Fruit fly (Drosophila melanogaster) whole organism, prepupa: ENCODE data around the gene beat-Vb.

ENCODE experiments used
- CG10631 ChIP-seq: fragments of 200-800 bp; sonication (Bioruptor generic); optimal IDR thresholded peaks from 2 replicates; lab custom pipeline; 2016; ENCODE audit warnings: missing biosample characterization, missing genetic modification characterization
- CG11902 ChIP-seq: fragments of 200-800 bp; sonication (Bioruptor generic); optimal IDR thresholded peaks from 3 replicates; lab custom pipeline; 2016; ENCODE audit warnings: missing biosample characterization, missing genetic modification characterization
- CG15336 ChIP-seq: fragments of 200-800 bp; sonication (Bioruptor generic); IDR thresholded peaks from 2 replicates; pipeline ENCODE4 v1.3.6; 2022; ENCODE audit warnings: missing biosample characterization, missing genetic modification characterization
- CG1621 ChIP-seq: fragments of 200-800 bp; sonication (Bioruptor generic); optimal IDR thresholded peaks from 3 replicates; lab custom pipeline; 2018; ENCODE audit warnings: missing biosample characterization, mild to moderate bottlenecking, missing genetic modification characterization
- CG3032 ChIP-seq: fragments of 200-800 bp; optimal IDR thresholded peaks from 2 replicates; lab custom pipeline; 2019; ENCODE audit warnings: missing biosample characterization, mild to moderate bottlenecking, missing genetic modification characterization, moderate library complexity
- CG32006 ChIP-seq: fragments of 200-800 bp; sonication (Bioruptor generic); optimal IDR thresholded peaks from 3 replicates; lab custom pipeline; 2017; ENCODE audit warnings: missing biosample characterization, mild to moderate bottlenecking, missing genetic modification characterization
- CG34406 ChIP-seq: fragments of 200-800 bp; sonication (Bioruptor generic); optimal IDR thresholded peaks from 3 replicates; lab custom pipeline; 2016; ENCODE audit warnings: missing biosample characterization, missing genetic modification characterization
- CG4318 ChIP-seq: fragments of 200-800 bp; sonication (Bioruptor generic); optimal IDR thresholded peaks from 3 replicates; lab custom pipeline; 2017; ENCODE audit warnings: missing biosample characterization, mild to moderate bottlenecking, missing genetic modification characterization
- CG6163 ChIP-seq: fragments of 200-800 bp; sonication (Bioruptor generic); IDR thresholded peaks from 3 replicates; pipeline ENCODE4 v1.3.6; 2022; ENCODE audit warnings: missing biosample characterization, missing genetic modification characterization
- CG6276 ChIP-seq: fragments of 200-800 bp; sonication (Bioruptor generic); optimal IDR thresholded peaks from 2 replicates; lab custom pipeline; 2017; ENCODE audit warnings: missing biosample characterization, mild to moderate bottlenecking, missing genetic modification characterization
- CG6854 ChIP-seq: fragments of 200-800 bp; sonication (Bioruptor generic); optimal IDR thresholded peaks from 2 replicates; lab custom pipeline; 2017; ENCODE audit warnings: missing biosample characterization, mild to moderate bottlenecking, missing genetic modification characterization
- CG8119 ChIP-seq: fragments of 200-800 bp; sonication (Bioruptor generic); IDR thresholded peaks from 3 replicates; pipeline ENCODE4 v1.3.6; 2022; ENCODE audit warnings: missing biosample characterization, missing genetic modification characterization
- CG8632 ChIP-seq: fragments of 200-800 bp; sonication (Bioruptor generic); optimal IDR thresholded peaks from 3 replicates; lab custom pipeline; 2016; ENCODE audit warnings: missing biosample characterization, missing genetic modification characterization
- CG9139 ChIP-seq: fragments of 200-800 bp; sonication (Bioruptor generic); optimal IDR thresholded peaks from 3 replicates; lab custom pipeline; 2017; ENCODE audit warnings: missing biosample characterization, mild to moderate bottlenecking, missing genetic modification characterization
- Eip78C ChIP-seq: fragments of 200-800 bp; sonication (Bioruptor generic); peaks from one replicate; lab custom pipeline; 2016; ENCODE audit warnings: missing biosample characterization, missing genetic modification characterization
- Eip93F ChIP-seq: fragments of 200-800 bp; sonication (Bioruptor generic); optimal IDR thresholded peaks from 2 replicates; lab custom pipeline; 2016; ENCODE audit warnings: missing biosample characterization, mild to moderate bottlenecking, missing genetic modification characterization
- Gug ChIP-seq: fragments of 200-800 bp; sonication (Bioruptor generic); IDR thresholded peaks from 2 replicates; pipeline ENCODE4 v1.3.6; 2022; ENCODE audit warnings: missing biosample characterization, missing genetic modification characterization
- Hr38 ChIP-seq: sonication (Bioruptor generic); optimal IDR thresholded peaks from 2 replicates; lab custom pipeline; 2016; ENCODE audit warnings: missing biosample characterization, missing genetic modification characterization
- Hr39 ChIP-seq: fragments of 200-800 bp; sonication (Bioruptor generic); optimal IDR thresholded peaks from 2 replicates; lab custom pipeline; 2016; ENCODE audit warnings: missing biosample characterization, missing genetic modification characterization
- Smox ChIP-seq: fragments of 200-800 bp; sonication (Bioruptor generic); optimal IDR thresholded peaks from 3 replicates; lab custom pipeline; 2016; ENCODE audit warnings: missing biosample characterization, missing genetic modification characterization
- Sox14 ChIP-seq: fragments of 200-800 bp; sonication (Bioruptor generic); optimal IDR thresholded peaks from 3 replicates; lab custom pipeline; 2016; ENCODE audit warnings: missing biosample characterization, missing genetic modification characterization
- achi ChIP-seq: fragments of 200-800 bp; sonication (Bioruptor generic); optimal IDR thresholded peaks from 3 replicates; lab custom pipeline; 2016; ENCODE audit warnings: missing biosample characterization, missing genetic modification characterization
- acj6 ChIP-seq: fragments of 200-800 bp; sonication (Bioruptor generic); optimal IDR thresholded peaks from 3 replicates; lab custom pipeline; 2016; ENCODE audit warnings: missing biosample characterization, missing genetic modification characterization
- dsx ChIP-seq: fragments of 200-800 bp; optimal IDR thresholded peaks from 3 replicates; lab custom pipeline; 2019; ENCODE audit warnings: missing biosample characterization, mild to moderate bottlenecking, missing genetic modification characterization, moderate library complexity; ENCODE audit not compliant: poor library complexity, severe bottlenecking
- eg ChIP-seq: fragments of 200-800 bp; sonication (Bioruptor generic); IDR thresholded peaks from 3 replicates; pipeline ENCODE4 v1.3.6; 2022; ENCODE audit warnings: missing biosample characterization, missing genetic modification characterization
- fd59A ChIP-seq: fragments of 200-800 bp; sonication (Bioruptor generic); optimal IDR thresholded peaks from 2 replicates; lab custom pipeline; 2017; ENCODE audit warnings: missing biosample characterization, mild to moderate bottlenecking, missing genetic modification characterization, missing genetic modification reagents
- fd85E ChIP-seq: fragments of 200-800 bp; sonication (Bioruptor generic); optimal IDR thresholded peaks from 3 replicates; lab custom pipeline; 2016; ENCODE audit warnings: missing biosample characterization, missing genetic modification characterization
- lz ChIP-seq: fragments of 200-800 bp; sonication (Bioruptor generic); optimal IDR thresholded peaks from 3 replicates; lab custom pipeline; 2016; ENCODE audit warnings: missing biosample characterization, missing genetic modification characterization
- svp ChIP-seq: fragments of 200-800 bp; sonication (Bioruptor generic); peaks from one replicate; lab custom pipeline; 2016; ENCODE audit warnings: missing biosample characterization, missing genetic modification characterization
- topi ChIP-seq: fragments of 200-800 bp; sonication (Bioruptor generic); optimal IDR thresholded peaks from 3 replicates; lab custom pipeline; 2016; ENCODE audit warnings: missing biosample characterization, missing genetic modification characterization
- vri ChIP-seq: fragments of 200-800 bp; sonication (Bioruptor generic); optimal IDR thresholded peaks from 3 replicates; lab custom pipeline; 2016; ENCODE audit warnings: missing biosample characterization, mild to moderate bottlenecking, missing genetic modification characterization

beat-Vb gene

DNA sequence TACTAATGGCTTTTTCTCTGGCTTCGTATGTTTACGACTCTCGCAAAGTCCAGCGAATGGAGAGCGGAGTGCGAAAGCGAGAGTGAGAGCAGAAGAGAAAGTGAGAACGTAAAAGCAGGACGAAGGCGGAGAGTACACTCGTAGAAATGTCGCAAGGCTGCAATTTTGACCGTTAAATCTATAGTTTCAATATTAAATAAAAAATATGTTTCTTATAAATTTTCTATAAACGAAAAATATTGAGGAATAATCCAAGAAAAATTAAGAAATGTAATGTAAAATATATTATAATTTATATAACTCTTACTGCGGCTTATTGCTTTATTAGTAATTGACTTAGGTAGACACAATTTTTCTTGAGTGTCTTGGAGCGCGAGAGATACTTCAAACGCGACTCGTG, 58.6 kb downstream of the beat-Vb start (continued):
- TF ChIP-seq CG6163 (GFP tag; lab: Robert Waterston, UW) (no peak; the same call in 2 of the 3 replicates), acj6 (peak; percentile 24), CG34406 (peak; percentile 10), CG8632 (GFP tag; lab: Kevin White, UChicago) (peak; percentile 30), CG10631 (GFP tag; lab: Kevin White, UChicago) (peak; percentile 53), fd59A (GFP tag; lab: Kevin White, UChicago) (no peak), CG9139 (no peak), CG4318 (no peak), topi (peak; percentile 42), Eip93F (GFP tag; lab: Kevin White, UChicago) (no peak), CG1621 (tag; lab: Kevin White, UChicago) (no peak), Hr39 (GFP tag; lab: Kevin White, UChicago) (no peak), CG8119 (GFP tag; lab: Robert Waterston, UW) (no peak), eg (GFP tag; lab: Robert Waterston, UW) (0 out of 3 replicates have a peak, but pooled peaks have one; percentile 23), lz (GFP tag; lab: Kevin White, UChicago) (peak; percentile 9), Gug (GFP tag; lab: Robert Waterston, UW) (no peak), CG6276 (GFP tag; lab: Kevin White, UChicago) (no peak), CG6854 (GFP tag; lab: Kevin White, UChicago) (no peak), CG11902 (GFP tag; lab: Kevin White, UChicago) (no peak), svp (GFP tag; lab: Kevin White, UChicago) (peak; percentile 64), achi (peak; percentile 35), dsx (GFP tag; lab: Kevin White, UChicago) (no peak), CG15336 (GFP tag; lab: Robert Waterston, UW) (no peak)

- TF ChIP-seq fd85E (GFP tag; lab: Kevin White, UChicago) = no peak
- TF ChIP-seq topi = no peak
- TF ChIP-seq CG32006 (GFP tag; lab: Kevin White, UChicago) = no peak
- no peak for TF ChIP-seq CG6854 (GFP tag; lab: Kevin White, UChicago)
- TF ChIP-seq CG8632 (GFP tag; lab: Kevin White, UChicago) = no peak
- TF ChIP-seq Eip78C (GFP tag; lab: Kevin White, UChicago) = no peak
- TF ChIP-seq Smox (GFP tag; lab: Kevin White, UChicago) = no peak
- TF ChIP-seq CG3032 (tag; lab: Kevin White, UChicago) = no peak
- TF ChIP-seq Hr38 = no peak
Observed at dm6 chr3R:12975223-12975622, 59.4 kb downstream of the beat-Vb start.

DNA sequence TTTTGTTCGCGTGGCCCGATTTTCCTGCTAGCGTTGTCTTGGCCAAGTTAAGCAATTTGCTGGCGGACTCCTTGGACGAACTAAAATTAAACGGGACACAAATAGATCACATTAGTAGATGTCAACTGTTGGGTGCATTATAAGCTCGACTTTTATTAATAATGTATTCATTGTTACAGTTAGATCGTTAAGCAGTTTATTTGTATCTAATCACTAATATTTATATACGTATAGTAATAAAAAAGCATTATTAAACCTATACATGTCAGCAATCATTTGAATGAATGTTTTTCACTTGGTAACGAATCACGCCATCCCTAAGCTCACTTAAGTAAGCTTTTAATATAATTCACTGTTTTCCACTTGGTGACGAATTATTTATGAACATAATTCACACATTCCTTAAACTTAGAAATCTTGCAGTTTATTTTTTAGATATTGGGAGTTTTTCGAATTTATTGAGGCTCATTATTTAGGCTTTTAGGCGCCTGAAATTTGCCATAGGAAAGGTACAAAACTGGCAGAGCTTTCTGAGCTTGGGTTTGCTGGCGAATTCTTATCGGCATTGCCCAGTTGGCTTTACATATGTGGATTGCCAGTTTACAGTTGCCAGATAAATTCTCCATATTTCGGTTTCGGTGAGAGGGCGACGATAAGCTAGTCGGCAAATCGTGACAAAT, 61.7 kb downstream of the beat-Vb start, which contains the start of the genes CG7381 and CG7091:
TSS of gene CG7381 (minus strand) at position 101 of the 680 bp plus-strand sequence.
TSS of gene CG7091 (plus strand) at position 630 of the 680 bp plus-strand sequence.
- TF ChIP-seq Eip78C (GFP tag; lab: Kevin White, UChicago) (peak; percentile 22), eg (GFP tag; lab: Robert Waterston, UW) (no peak)
- TF ChIP-seq, all 60 proteins: peak for 1

DNA sequence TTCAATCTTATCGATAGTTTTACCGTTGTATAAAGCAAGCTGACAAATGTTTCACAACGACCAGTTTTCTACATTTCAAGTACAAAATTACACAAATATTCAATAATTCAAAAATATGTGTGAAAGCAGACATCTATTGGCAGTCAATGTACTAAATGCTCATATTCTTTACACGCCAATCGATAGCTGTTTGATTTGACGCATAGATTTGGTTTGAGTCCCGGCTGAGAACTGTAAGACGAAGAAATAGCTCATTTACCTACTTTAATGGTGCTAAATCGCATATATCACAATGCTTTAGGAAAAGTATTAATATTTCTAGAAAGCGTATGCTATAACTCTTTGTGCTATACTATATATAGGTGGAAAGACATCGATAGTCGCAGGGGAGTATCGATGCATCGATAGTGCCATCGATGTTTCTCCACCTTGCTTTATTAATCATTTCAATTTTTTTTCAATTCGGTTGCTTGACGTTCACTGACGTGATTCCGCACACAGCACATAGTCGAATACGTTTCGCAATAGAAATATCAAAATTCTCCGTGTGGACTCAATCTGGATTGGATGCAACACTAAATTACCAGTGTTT, 64.9 kb downstream of the beat-Vb start, which contains the start of gene Paip2:
TSS of gene Paip2 (plus strand) at position 165 of the 592 bp plus-strand sequence.
- TF ChIP-seq achi (peak; percentile 2), topi (peak; percentile 28), Sox14 (GFP tag; lab: Kevin White, UChicago) (peak; percentile 43), vri (GFP tag; lab: Kevin White, UChicago) (no peak), dsx (GFP tag; lab: Kevin White, UChicago) (peak; percentile 19), svp (GFP tag; lab: Kevin White, UChicago) (peak; percentile 49)
